Worm (Caenorhabditis elegans) whole organism, late embryonic: ENCODE results near the gene D1014.13.

ENCODE experiments used
- K02D7.2 ChIP-seq: sonication (generic microtip); optimal IDR thresholded peaks from 2 replicates; lab custom pipeline; 2017; ENCODE audit warnings: mild to moderate bottlenecking, missing genetic modification characterization, missing compliant biosample characterization
- Y22D7AL.16 ChIP-seq: sonication (generic microtip); optimal IDR thresholded peaks from 2 replicates; lab custom pipeline; 2016; ENCODE audit warnings: missing genetic modification characterization, missing compliant biosample characterization
- ceh-2 ChIP-seq: sonication (generic microtip); optimal IDR thresholded peaks from 2 replicates; lab custom pipeline; 2016; ENCODE audit warnings: missing genotype, missing genetic modification characterization, missing compliant biosample characterization
- ceh-24 ChIP-seq: sonication (generic microtip); optimal IDR thresholded peaks from 2 replicates; lab custom pipeline; 2016; ENCODE audit warnings: mild to moderate bottlenecking, missing genetic modification characterization, missing compliant biosample characterization
- ceh-30 ChIP-seq: fragments of 150-350 bp; optimal IDR thresholded peaks from 2 replicates; lab custom pipeline; 2014; ENCODE audit warnings: missing biosample characterization, missing genetic modification characterization
- ceh-31 ChIP-seq: sonication (generic microtip); optimal IDR thresholded peaks from 2 replicates; lab custom pipeline; 2016; ENCODE audit warnings: missing genetic modification characterization, missing compliant biosample characterization
- ceh-34 ChIP-seq: sonication (generic microtip); optimal IDR thresholded peaks from 2 replicates; lab custom pipeline; 2016; ENCODE audit warnings: mild to moderate bottlenecking, missing genetic modification characterization, missing compliant biosample characterization
- ceh-45 ChIP-seq: fragments of 200-800 bp; sonication (Bioruptor generic); IDR thresholded peaks from 2 replicates; pipeline ENCODE4 v1.3.6; 2022; ENCODE audit warnings: missing genetic modification reagents, missing genetic modification characterization, missing compliant biosample characterization
- ceh-48 ChIP-seq: sonication (generic microtip); optimal IDR thresholded peaks from 2 replicates; lab custom pipeline; 2016; ENCODE audit warnings: missing genetic modification characterization, inconsistent platforms, missing compliant biosample characterization
- ceh-9 ChIP-seq: sonication (generic microtip); optimal IDR thresholded peaks from 2 replicates; lab custom pipeline; 2016; ENCODE audit warnings: mild to moderate bottlenecking, missing genetic modification characterization, inconsistent platforms, missing compliant biosample characterization
- che-1 ChIP-seq: sonication (generic microtip); optimal IDR thresholded peaks from 2 replicates; lab custom pipeline; 2016; ENCODE audit warnings: mild to moderate bottlenecking, missing genetic modification characterization, missing compliant biosample characterization
- dve-1 ChIP-seq: sonication (generic microtip); optimal IDR thresholded peaks from 2 replicates; lab custom pipeline; 2017; ENCODE audit warnings: antibody characterized with exemption, mild to moderate bottlenecking, missing genetic modification characterization, missing compliant biosample characterization
- ets-4 ChIP-seq: sonication (generic microtip); optimal IDR thresholded peaks from 2 replicates; lab custom pipeline; 2016; ENCODE audit warnings: missing genetic modification characterization, missing compliant biosample characterization
- eyg-1 ChIP-seq: sonication (generic microtip); optimal IDR thresholded peaks from 2 replicates; lab custom pipeline; 2016; ENCODE audit warnings: missing genotype, missing genetic modification characterization, missing compliant biosample characterization
- fax-1 ChIP-seq: sonication (generic microtip); optimal IDR thresholded peaks from 2 replicates; lab custom pipeline; 2016; ENCODE audit warnings: missing genotype, missing genetic modification characterization, missing compliant biosample characterization
- fkh-10 ChIP-seq: fragments of 150-350 bp; optimal IDR thresholded peaks from 2 replicates; lab custom pipeline; 2014; ENCODE audit warnings: missing biosample characterization, missing genetic modification reagents, missing genetic modification characterization
- hlh-13 ChIP-seq: fragments of 200-800 bp; sonication (Bioruptor generic); optimal IDR thresholded peaks from 2 replicates; lab custom pipeline; 2018; ENCODE audit warnings: mild to moderate bottlenecking, missing genetic modification characterization, missing compliant biosample characterization
- hlh-15 ChIP-seq: sonication (generic microtip); optimal IDR thresholded peaks from 2 replicates; lab custom pipeline; 2016; ENCODE audit warnings: missing genetic modification characterization, missing compliant biosample characterization
- hlh-6 ChIP-seq: sonication (generic microtip); optimal IDR thresholded peaks from 2 replicates; lab custom pipeline; 2016; ENCODE audit warnings: missing genotype, missing genetic modification characterization, missing compliant biosample characterization
- lin-11 ChIP-seq: fragments of 200-800 bp; sonication (Bioruptor generic); optimal IDR thresholded peaks from 2 replicates; lab custom pipeline; 2018; ENCODE audit warnings: mild to moderate bottlenecking, missing genetic modification characterization, missing compliant biosample characterization
- nfya-1 ChIP-seq: sonication (generic microtip); optimal IDR thresholded peaks from 2 replicates; lab custom pipeline; 2017; ENCODE audit warnings: missing genetic modification characterization, mild to moderate bottlenecking, missing compliant biosample characterization, antibody characterized with exemption, moderate library complexity
- pat-9 ChIP-seq: fragments of 200-800 bp; sonication (Bioruptor generic); optimal IDR thresholded peaks from 2 replicates; lab custom pipeline; 2018; ENCODE audit warnings: mild to moderate bottlenecking, missing genetic modification characterization, moderate library complexity, missing compliant biosample characterization
- pha-2 ChIP-seq: sonication (generic microtip); optimal IDR thresholded peaks from 2 replicates; lab custom pipeline; 2017; ENCODE audit warnings: mild to moderate bottlenecking, missing genetic modification characterization, missing compliant biosample characterization
- pqm-1 ChIP-seq: sonication (generic microtip); optimal IDR thresholded peaks from 2 replicates; lab custom pipeline; 2016; ENCODE audit warnings: missing genetic modification characterization, missing compliant biosample characterization
- rnt-1 ChIP-seq: sonication (generic microtip); optimal IDR thresholded peaks from 2 replicates; lab custom pipeline; 2016; ENCODE audit warnings: missing genetic modification characterization, missing compliant biosample characterization
- sox-2 ChIP-seq: fragments of 200-800 bp; sonication (Bioruptor generic); IDR thresholded peaks from 2 replicates; pipeline ENCODE4 v1.3.6; 2022; ENCODE audit warnings: missing genetic modification reagents, missing genetic modification characterization, missing compliant biosample characterization
- tbx-2 ChIP-seq: sonication (generic microtip); optimal IDR thresholded peaks from 2 replicates; lab custom pipeline; 2016; ENCODE audit warnings: missing genetic modification characterization, missing compliant biosample characterization
- tbx-7 ChIP-seq: sonication (generic microtip); optimal IDR thresholded peaks from 2 replicates; lab custom pipeline; 2016; ENCODE audit warnings: missing genotype, missing genetic modification characterization, missing compliant biosample characterization
- ttx-3 ChIP-seq: sonication (generic microtip); optimal IDR thresholded peaks from 2 replicates; lab custom pipeline; 2016; ENCODE audit warnings: missing genetic modification reagents, missing genetic modification characterization, missing compliant biosample characterization
- unc-42 ChIP-seq: sonication (generic microtip); optimal IDR thresholded peaks from 2 replicates; lab custom pipeline; 2016; ENCODE audit warnings: missing genotype, missing genetic modification characterization, missing compliant biosample characterization
- unc-55 ChIP-seq: sonication (generic microtip); optimal IDR thresholded peaks from 2 replicates; lab custom pipeline; 2017; ENCODE audit warnings: missing biosample characterization, missing genetic modification reagents, missing genetic modification characterization
- zip-5 ChIP-seq: sonication (generic microtip); optimal IDR thresholded peaks from 2 replicates; lab custom pipeline; 2016; ENCODE audit warnings: missing genetic modification characterization, missing compliant biosample characterization

The D1014.13 gene

DNA sequence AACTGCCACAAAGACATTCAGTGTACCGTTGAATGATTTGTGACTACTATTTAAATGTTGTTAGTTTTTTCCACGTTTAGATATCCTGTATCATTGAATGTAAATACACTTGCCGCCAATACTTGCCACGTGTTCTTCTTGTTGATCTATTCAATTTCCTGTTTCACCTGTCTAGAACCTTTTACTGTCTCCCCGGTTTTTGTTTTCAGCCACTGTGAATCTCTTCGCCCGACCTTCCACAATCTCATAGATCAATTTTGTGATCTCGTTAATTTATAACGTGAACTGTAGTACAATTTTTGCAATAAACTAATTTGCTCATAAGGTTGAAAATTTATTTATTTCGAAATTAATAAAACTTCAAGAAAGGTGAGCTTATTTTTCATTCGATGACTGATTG, at the start of gene D1014.13:
Gene D1014.13, plus strand, starts transcription at position 301 of the 400 bp plus-strand sequence.
- TF ChIP-seq Y22D7AL.16 (tag; lab: Kevin White, UChicago) (no peak), che-1 (tag; lab: Kevin White, UChicago) (no peak), ceh-45 (GFP tag; lab: Robert Waterston, UW) (no peak), ceh-9 (tag; lab: Kevin White, UChicago) (no peak), hlh-6 (tag; lab: Kevin White, UChicago) (no peak), ceh-34 (no peak), ceh-30 (tag; lab: Kevin White, UChicago) (no peak), tbx-2 (tag; lab: Kevin White, UChicago) (no peak)

DNA sequence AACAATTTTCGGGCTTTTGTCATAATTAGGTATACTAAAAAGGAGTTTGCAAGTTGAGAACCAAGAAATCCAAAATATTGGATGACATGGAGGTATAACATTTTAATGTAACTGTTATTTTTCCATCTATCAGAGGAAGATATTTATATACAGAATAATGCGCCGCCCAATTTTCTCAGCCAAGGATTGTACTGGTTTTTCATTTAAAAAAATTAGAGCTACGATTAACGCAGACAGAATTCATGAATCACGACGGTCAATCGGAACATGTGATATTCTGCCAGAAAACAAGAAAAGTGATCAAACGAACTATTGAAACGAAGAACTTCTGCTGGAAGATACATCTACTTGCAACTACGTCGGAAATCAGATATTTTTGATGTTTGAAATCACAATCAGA, 47.2 kb upstream of the D1014.13 start, which contains the start of gene str-145:
Gene str-145, minus strand, starts transcription at position 101 of the 400 bp plus-strand sequence.
- no peak for TF ChIP-seq pat-9

DNA sequence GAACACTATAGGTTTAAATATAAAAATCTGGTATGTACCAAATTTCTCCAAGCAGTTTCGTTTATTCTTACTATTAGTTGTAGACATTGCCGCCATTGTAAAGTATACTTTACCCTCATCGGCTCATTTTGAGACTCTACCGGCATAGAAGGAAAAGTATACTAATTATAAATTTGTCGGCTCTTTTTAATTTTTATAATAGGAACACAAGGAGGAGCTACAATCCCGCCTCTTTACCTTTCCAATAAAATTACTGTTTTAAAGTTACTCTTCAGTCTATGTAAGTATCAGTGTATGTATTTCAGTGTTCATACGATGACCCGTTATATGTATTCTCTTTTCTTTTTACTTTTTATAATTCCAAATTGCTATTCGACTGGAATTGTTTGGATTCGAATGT, 46.1 kb upstream of the D1014.13 start, which contains the start of gene sdz-23:
Gene sdz-23, plus strand, starts transcription at position 301 of the 400 bp plus-strand sequence.
- TF ChIP-seq ceh-2 (tag; lab: Kevin White, UChicago) (no peak), hlh-13 (GFP tag; lab: Kevin White, UChicago) (no peak)
- TF ChIP-seq, all 69 proteins: peak for 0

DNA sequence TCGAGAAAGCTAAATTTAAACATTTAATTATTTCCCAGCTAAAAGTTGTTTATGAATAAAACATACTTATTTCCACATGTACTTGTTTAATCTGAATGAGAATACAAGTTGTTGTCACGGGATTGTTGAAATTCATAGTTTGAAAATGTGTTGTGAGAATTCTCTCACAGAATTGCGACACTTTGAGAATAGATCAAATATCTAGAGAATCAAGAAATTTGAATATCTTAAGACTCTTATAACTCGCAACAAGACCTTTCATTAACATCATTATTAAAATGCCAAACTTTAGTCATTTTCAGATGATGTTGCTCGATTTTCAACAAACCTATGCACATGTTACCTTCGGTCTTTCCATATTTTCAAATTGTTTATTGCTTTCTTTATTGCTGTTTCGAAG, 42.5 kb upstream of the D1014.13 start, which contains the start of gene str-90:
Gene str-90, plus strand, starts transcription at position 301 of the 400 bp plus-strand sequence.
- TF ChIP-seq dve-1 (tag; lab: Kevin White, UChicago), result no peak
- TF ChIP-seq, all 69 proteins: peak for 0

DNA sequence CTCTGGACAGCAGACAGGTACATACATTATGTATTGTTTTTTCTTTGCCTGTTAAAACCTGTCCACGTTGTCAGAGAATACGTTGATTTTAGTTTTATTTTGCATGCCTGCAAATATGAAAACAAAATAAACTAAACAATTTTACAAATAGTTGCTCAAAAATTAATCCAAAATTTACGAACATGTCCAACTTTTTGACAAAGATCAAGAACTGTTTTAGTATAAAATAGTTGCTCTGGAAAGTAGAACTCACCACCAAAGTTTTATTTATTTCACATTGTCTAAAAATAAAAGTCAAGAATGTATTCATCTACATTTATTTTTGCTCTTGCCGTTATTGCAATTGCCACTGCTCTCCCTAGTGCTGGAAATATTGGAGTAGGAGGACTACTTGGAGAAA, 41.0 kb upstream of the D1014.13 start, which contains the start of gene srlf-16:
Gene srlf-16, plus strand, starts transcription at position 301 of the 400 bp plus-strand sequence.
- no peak for TF ChIP-seq K02D7.2 (tag; lab: Kevin White, UChicago)
- TF ChIP-seq pqm-1 (tag; lab: Kevin White, UChicago), result no peak
- no peak for TF ChIP-seq ceh-48 (tag; lab: Kevin White, UChicago)
- no peak for TF ChIP-seq ceh-31 (tag; lab: Kevin White, UChicago)
- no peak for TF ChIP-seq nfya-1 (tag; lab: Kevin White, UChicago)
- no peak for TF ChIP-seq sox-2 (GFP tag; lab: Robert Waterston, UW)
- no peak for TF ChIP-seq fkh-10 (GFP tag; lab: Kevin White, UChicago)
- no peak for TF ChIP-seq rnt-1 (tag; lab: Kevin White, UChicago)
- no peak for TF ChIP-seq lin-11 (tag; lab: Kevin White, UChicago)
- no peak for TF ChIP-seq unc-55 (GFP tag; lab: Kevin White, UChicago)
- no peak for TF ChIP-seq eyg-1 (tag; lab: Kevin White, UChicago)
- TF ChIP-seq hlh-15 (tag; lab: Kevin White, UChicago), result no peak

DNA sequence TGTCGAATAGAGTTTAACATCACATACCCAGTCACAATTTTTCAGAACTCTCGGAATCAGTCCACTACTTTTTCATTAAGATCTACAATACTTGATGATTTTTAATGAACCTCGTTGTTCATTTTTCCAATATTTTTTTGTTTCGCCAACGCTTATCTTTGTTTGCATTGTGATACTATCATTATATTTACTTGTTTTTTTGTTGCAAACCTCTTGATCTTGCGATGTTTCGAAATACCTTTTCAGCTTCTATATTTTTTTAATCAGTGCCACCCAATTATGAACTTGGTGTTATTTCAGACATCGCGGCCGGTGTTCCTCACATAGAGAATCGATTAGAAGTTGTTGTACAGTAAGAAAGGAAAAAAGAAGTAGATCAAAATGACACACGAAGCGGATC, 36.8 kb upstream of the D1014.13 start, which contains the start of gene myo-5:
Gene myo-5, plus strand, starts transcription at position 301 of the 400 bp plus-strand sequence.
- TF ChIP-seq tbx-7 (tag; lab: Kevin White, UChicago), result no peak
- TF ChIP-seq, all 69 proteins: peak for 0

DNA sequence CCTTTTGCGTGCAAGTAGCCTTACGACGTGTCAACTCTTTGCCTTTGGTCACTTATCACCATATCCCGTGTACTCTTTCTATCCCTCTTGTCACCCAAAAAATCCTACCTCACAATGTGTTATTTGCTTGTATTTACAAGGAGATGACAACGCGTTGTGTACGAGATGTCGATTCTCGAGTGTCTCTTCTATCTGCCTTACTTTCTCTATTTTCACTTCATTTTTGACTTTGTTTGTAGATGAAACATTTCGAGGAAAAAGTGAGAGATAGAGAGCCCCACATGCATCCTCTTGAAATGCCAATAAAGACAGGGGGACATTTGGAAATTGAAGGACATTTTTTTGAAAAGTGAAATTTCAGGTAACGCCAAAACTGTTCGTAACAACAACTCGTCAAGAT, 34.6 kb upstream of the D1014.13 start:
- no peak for TF ChIP-seq ceh-9 (tag; lab: Kevin White, UChicago)
- TF ChIP-seq ceh-34, result no peak
- TF ChIP-seq, all 69 proteins: peak for 0

DNA sequence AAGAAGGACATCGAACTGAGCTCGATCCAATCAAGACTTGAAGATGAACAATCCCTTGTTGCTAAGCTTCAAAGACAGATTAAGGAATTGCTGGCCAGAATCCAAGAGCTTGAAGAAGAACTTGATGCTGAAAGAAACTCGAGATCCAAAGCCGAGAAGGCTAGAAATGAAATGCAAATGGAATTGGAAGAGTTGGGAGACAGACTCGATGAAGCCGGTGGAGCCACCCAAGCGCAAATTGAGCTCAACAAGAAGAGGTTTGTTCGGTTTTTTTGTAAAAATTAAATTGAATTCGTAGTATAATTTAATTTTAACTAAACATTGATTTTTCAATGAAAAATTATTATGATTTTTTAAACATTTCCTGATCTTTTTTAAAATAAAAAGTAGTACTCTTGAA, 30.9 kb upstream of the D1014.13 start:
- TF ChIP-seq zip-5, result no peak
- TF ChIP-seq tbx-2 (tag; lab: Kevin White, UChicago), result no peak
- TF ChIP-seq pha-2 (tag; lab: Kevin White, UChicago), result no peak
- TF ChIP-seq rnt-1 (tag; lab: Kevin White, UChicago), result no peak
- TF ChIP-seq ttx-3 (tag; lab: Kevin White, UChicago), result no peak
- no peak for TF ChIP-seq fax-1
- no peak for TF ChIP-seq unc-42 (tag; lab: Kevin White, UChicago)
- no peak for TF ChIP-seq ets-4 (tag; lab: Kevin White, UChicago)
- no peak for TF ChIP-seq ceh-24 (tag; lab: Kevin White, UChicago)
- TF ChIP-seq, all 69 proteins: peak for 0
